Worm (Caenorhabditis elegans) whole organism, young adult: ENCODE results near the gene C06A12.3.
A peak's percentile ranks its signal among the peaks of the same experiment; 100 is the strongest.

ENCODE experiments used
- K12H6.12 ChIP-seq: fragments of 200-800 bp; sonication (Bioruptor generic); optimal IDR thresholded peaks from 2 replicates; lab custom pipeline; 2018; ENCODE audit warnings: mild to moderate bottlenecking, missing genetic modification characterization, missing compliant biosample characterization
- T26A5.8 ChIP-seq: sonication (generic microtip); optimal IDR thresholded peaks from 2 replicates; lab custom pipeline; 2016; ENCODE audit warnings: missing genetic modification characterization, missing compliant biosample characterization
- aptf-2 ChIP-seq: fragments of 200-800 bp; sonication (Bioruptor generic); conservative IDR thresholded peaks from 2 replicates; pipeline ENCODE4 v1.3.6; 2022; ENCODE audit warnings: missing genetic modification reagents, missing genetic modification characterization, missing compliant biosample characterization
- attf-5 ChIP-seq: fragments of 200-800 bp; sonication (Bioruptor generic); optimal IDR thresholded peaks from 2 replicates; lab custom pipeline; 2018; ENCODE audit warnings: mild to moderate bottlenecking, missing genetic modification characterization, missing compliant biosample characterization
- egrh-3 ChIP-seq: fragments of 200-800 bp; sonication (Bioruptor generic); IDR thresholded peaks from 2 replicates; pipeline ENCODE4 v1.3.6; 2022; ENCODE audit warnings: missing genetic modification reagents, missing genetic modification characterization, missing compliant biosample characterization
- ets-4 ChIP-seq: fragments of 200-800 bp; sonication (Bioruptor generic); optimal IDR thresholded peaks from 2 replicates; lab custom pipeline; 2018; ENCODE audit warnings: mild to moderate bottlenecking, missing genetic modification characterization, missing compliant biosample characterization
- nhr-120 ChIP-seq: fragments of 200-800 bp; sonication (Bioruptor generic); IDR thresholded peaks from 2 replicates; pipeline ENCODE4 v1.3.6; 2022; ENCODE audit warnings: missing genetic modification characterization, missing compliant biosample characterization
- somi-1 ChIP-seq: fragments of 200-800 bp; sonication (Bioruptor generic); optimal IDR thresholded peaks from 2 replicates; lab custom pipeline; 2018; ENCODE audit warnings: mild to moderate bottlenecking, missing genetic modification characterization, missing compliant biosample characterization
- tbx-9 ChIP-seq: sonication (generic microtip); optimal IDR thresholded peaks from 2 replicates; lab custom pipeline; 2016; ENCODE audit warnings: borderline replicate concordance, missing genetic modification characterization, inconsistent platforms, missing compliant biosample characterization

DNA sequence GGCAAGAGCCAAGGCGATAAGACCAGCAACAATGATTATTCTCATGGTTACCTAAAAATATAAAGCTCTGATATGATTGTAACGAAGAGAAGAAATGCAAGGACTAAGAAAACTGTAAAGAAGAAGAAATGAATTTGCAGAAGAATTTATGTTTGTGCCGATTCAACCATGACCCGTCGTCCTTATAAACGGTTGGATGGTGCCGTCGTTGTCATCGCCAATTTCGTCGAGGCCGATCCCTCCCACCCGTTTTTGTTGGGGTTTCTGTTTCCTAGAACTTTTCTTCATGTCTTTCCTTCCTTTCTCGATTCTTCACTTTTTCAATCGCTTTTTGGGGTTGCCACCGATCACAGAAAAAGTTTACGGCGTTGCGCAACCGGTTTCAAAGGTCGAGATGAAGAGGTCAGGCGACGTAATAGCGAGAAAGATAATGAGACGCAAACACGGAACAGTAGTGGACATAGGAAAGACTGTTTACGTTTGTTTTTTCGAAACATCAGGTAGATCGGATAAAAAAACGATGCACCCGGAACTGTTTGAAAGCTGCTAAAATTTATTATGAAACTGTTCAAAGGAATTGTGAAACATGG is 44.4 kb downstream of the C06A12.3 start, which contains the start of gene epic-1:
- TF ChIP-seq K12H6.12 (tag; lab: Kevin White, UChicago) (no peak), somi-1 (GFP tag; lab: Kevin White, UChicago) (peak; percentile 4), T26A5.8 (no peak), ets-4 (no peak), egrh-3 (no peak), tbx-9 (no peak), aptf-2 (GFP tag; lab: Robert Waterston, UW) (no peak), attf-5 (GFP tag; lab: Kevin White, UChicago) (no peak), nhr-120 (no peak)
